Worm (Caenorhabditis elegans): ENCODE measurements around the gene tbp-1.

DNA sequence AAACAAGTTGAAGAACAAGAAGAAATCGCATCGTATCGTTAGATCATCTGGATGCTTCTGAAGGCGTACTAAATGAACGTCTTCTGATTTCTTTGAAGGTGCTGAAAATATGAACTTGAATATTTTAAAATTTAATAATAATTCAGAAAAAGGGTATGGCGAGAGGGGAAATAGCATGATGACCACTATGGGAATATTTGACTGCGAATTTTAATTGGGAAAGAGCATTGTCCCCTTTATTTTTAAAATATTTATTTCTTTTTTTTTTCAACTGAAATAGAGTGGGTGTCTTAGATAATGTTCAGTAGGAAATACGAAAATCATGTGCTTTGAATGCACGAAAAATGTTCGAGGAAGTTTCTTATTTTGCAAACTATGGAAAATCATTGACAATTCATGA lies 11.5 kb downstream of the tbp-1 start, which contains the start of gene lgc-50:
- TF ChIP-seq unc-62 (GFP tag; optimal IDR thresholded peaks at IDR 0.05 in 1 of 2) (no peak), unc-62 (tag; optimal IDR thresholded peaks at IDR 0.05) (no peak), lin-13 (GFP tag; optimal IDR thresholded peaks at IDR 0.05) (no peak), egl-27 (tag; optimal IDR thresholded peaks at IDR 0.05) (no peak), fos-1 (tag; optimal IDR thresholded peaks at IDR 0.05) (no peak), ceh-82 (tag; optimal IDR thresholded peaks at IDR 0.05) (no peak), snpc-4 (tag; optimal IDR thresholded peaks at IDR 0.05) (no peak), nhr-237 (tag; optimal IDR thresholded peaks at IDR 0.05) (no peak), daf-12 (tag; optimal IDR thresholded peaks at IDR 0.05) (no peak), dve-1 (tag; optimal IDR thresholded peaks at IDR 0.05; ENCODE audit: insufficient read depth) (no peak), ztf-11 (tag; optimal IDR thresholded peaks at IDR 0.05) (no peak), set-16 (GFP tag; IDR thresholded peaks at IDR 0.05) (no peak), dpl-1 (GFP tag; optimal IDR thresholded peaks at IDR 0.05) (no peak), dmd-8 (GFP tag; IDR thresholded peaks at IDR 0.05) (no peak)
